Worm (Caenorhabditis elegans) whole organism, L4/young adult: ENCODE measurements around the gene str-148.

Experiments used
- W03F9.2 ChIP-seq: fragments of 150-350 bp; optimal IDR thresholded peaks from 2 replicates; lab custom pipeline; 2014; ENCODE audit warnings: missing biosample characterization, missing genetic modification characterization
- dao-5 ChIP-seq: sonication (generic microtip); optimal IDR thresholded peaks from 2 replicates; lab custom pipeline; 2016; ENCODE audit warnings: missing genotype, missing genetic modification characterization, moderate library complexity, missing compliant biosample characterization
- him-1 ChIP-seq: sonication (generic microtip); optimal IDR thresholded peaks from 2 replicates; lab custom pipeline; 2016; ENCODE audit warnings: missing genotype, missing genetic modification reagents, missing genetic modification characterization, missing compliant biosample characterization

ce11 chrII:1042227-1042626 is 3.6 kb upstream of the str-148 start, which contains the start of gene fbxb-41:
- TF ChIP-seq W03F9.2 (tag; lab: Kevin White, UChicago) (no peak), him-1 (no peak), dao-5 (no peak)
